Worm (Caenorhabditis elegans): ENCODE results near the gene Y110A2AL.7.
"Not testable (repeated sequence)": the region's sequence is repeated elsewhere in the genome, so short reads cannot be mapped to it uniquely, and the experiment has no call there.

The Y110A2AL.7 gene

ce11 chrII:2841529-2841928 lies 1.5 kb downstream of the Y110A2AL.7 start, which contains the start of gene Y110A2AL.6:
Gene Y110A2AL.6 (minus strand): TSS chrII:2841629.
- TF ChIP-seq nhr-67 (tag; optimal IDR thresholded peaks at IDR 0.05): no peak
- TF ChIP-seq snpc-4 (tag; optimal IDR thresholded peaks at IDR 0.05): no peak
- TF ChIP-seq nhr-76 (tag; optimal IDR thresholded peaks at IDR 0.05): no peak
- no peak for TF ChIP-seq hmg-11 (tag; optimal IDR thresholded peaks at IDR 0.05)
- TF ChIP-seq ama-1 (optimal IDR thresholded peaks at IDR 0.05): no peak
- TF ChIP-seq nhr-237 (tag; optimal IDR thresholded peaks at IDR 0.05): no peak
- no peak for TF ChIP-seq unc-39 (tag; optimal IDR thresholded peaks at IDR 0.05)
- TF ChIP-seq pqm-1 (tag; optimal IDR thresholded peaks at IDR 0.05): no peak
- TF ChIP-seq fkh-10 (GFP tag; optimal IDR thresholded peaks at IDR 0.05): no peak
- no peak for TF ChIP-seq nhr-12 (tag; optimal IDR thresholded peaks at IDR 0.05)
- TF ChIP-seq mdl-1 (tag; optimal IDR thresholded peaks at IDR 0.05): no peak
- TF ChIP-seq elt-1 (tag; optimal IDR thresholded peaks at IDR 0.05): no peak
- no peak for TF ChIP-seq ceh-28 (tag; optimal IDR thresholded peaks at IDR 0.05)
- TF ChIP-seq elt-2 (tag; optimal IDR thresholded peaks at IDR 0.05): no peak
- no peak for TF ChIP-seq mml-1 (tag; optimal IDR thresholded peaks at IDR 0.05)
- TF ChIP-seq pha-4 (tag; optimal IDR thresholded peaks at IDR 0.05): no peak
- no peak for TF ChIP-seq lin-39 (tag; optimal IDR thresholded peaks at IDR 0.05)
- TF ChIP-seq fkh-2 (tag; optimal IDR thresholded peaks at IDR 0.05): no peak
- no peak for TF ChIP-seq jun-1 (tag; optimal IDR thresholded peaks at IDR 0.05)
- TF ChIP-seq ZK546.5 (tag; optimal IDR thresholded peaks at IDR 0.05): no peak

- not testable (repeated sequence) for TF ChIP-seq ceh-9, snpc-4, ztf-4 (tag; optimal IDR thresholded peaks at IDR 0.05)
Observed at ce11 chrII:2839004-2839403, 4.0 kb downstream of the Y110A2AL.7 start, which contains the start of gene Y110A2AL.4. Gene Y110A2AL.4 (plus strand): TSS chrII:2839304.

- TF ChIP-seq mml-1 (tag; optimal IDR thresholded peaks at IDR 0.05) (no peak), aly-2 (tag; optimal IDR thresholded peaks at IDR 0.05) (no peak), egl-5 (tag; optimal IDR thresholded peaks at IDR 0.05) (no peak), jun-1 (tag; optimal IDR thresholded peaks at IDR 0.05) (no peak), zag-1 (tag; optimal IDR thresholded peaks at IDR 0.05) (no peak), nhr-237 (tag; optimal IDR thresholded peaks at IDR 0.05) (no peak), pqm-1 (tag; optimal IDR thresholded peaks at IDR 0.05) (no peak), lin-39 (tag; optimal IDR thresholded peaks at IDR 0.05) (no peak), nhr-77 (tag; optimal IDR thresholded peaks at IDR 0.05) (no peak), nhr-67 (tag; optimal IDR thresholded peaks at IDR 0.05) (no peak), ZK546.5 (tag; optimal IDR thresholded peaks at IDR 0.05) (no peak), tbx-2 (tag; optimal IDR thresholded peaks at IDR 0.05) (no peak)
Observed at ce11 chrII:2836853-2837252, 6.1 kb downstream of the Y110A2AL.7 start, which contains the start of gene K12H6.7. Gene K12H6.7 (minus strand): TSS chrII:2836953.

ce11 chrII:2834105-2834504 lies 8.9 kb downstream of the Y110A2AL.7 start:
- TF ChIP-seq ceh-82 (tag; optimal IDR thresholded peaks at IDR 0.05): no peak
- peak; percentile 86 for TF ChIP-seq pha-4 (tag; optimal IDR thresholded peaks at IDR 0.05)
- peak; percentile 84 for TF ChIP-seq pqm-1 (tag; optimal IDR thresholded peaks at IDR 0.05)
- peak; percentile 86 for TF ChIP-seq elt-2 (tag; optimal IDR thresholded peaks at IDR 0.05)
- peak; percentile 5 for TF ChIP-seq jun-1 (tag; optimal IDR thresholded peaks at IDR 0.05)
- no peak for TF ChIP-seq lin-39 (tag; optimal IDR thresholded peaks at IDR 0.05)

ce11 chrII:2832539-2832938 lies 10.4 kb downstream of the Y110A2AL.7 start:
- TF ChIP-seq lsy-12 (tag; optimal IDR thresholded peaks at IDR 0.05) (no peak), nhr-23 (tag; optimal IDR thresholded peaks at IDR 0.05) (no peak), nhr-43 (tag; optimal IDR thresholded peaks at IDR 0.05; ENCODE audit: poor library complexity, severe bottlenecking) (no peak), ceh-28 (tag; optimal IDR thresholded peaks at IDR 0.05) (no peak), egl-5 (tag; optimal IDR thresholded peaks at IDR 0.05) (no peak), sea-2 (GFP tag; optimal IDR thresholded peaks at IDR 0.05) (no peak), lin-15B (tag; optimal IDR thresholded peaks at IDR 0.05) (no peak), nhr-28 (tag; optimal IDR thresholded peaks at IDR 0.05) (no peak), elt-2 (tag; optimal IDR thresholded peaks at IDR 0.05) (no peak)

- TF ChIP-seq nfya-1 (tag; optimal IDR thresholded peaks at IDR 0.05; ENCODE audit: insufficient read depth) (peak; percentile 64), pqm-1 (tag; optimal IDR thresholded peaks at IDR 0.05) (peak; percentile 22), skn-1 (tag; optimal IDR thresholded peaks at IDR 0.05) (no peak), daf-12 (tag; optimal IDR thresholded peaks at IDR 0.05) (no peak), pha-4 (tag; optimal IDR thresholded peaks at IDR 0.05) (peak; percentile 82), elt-2 (tag; optimal IDR thresholded peaks at IDR 0.05) (peak; percentile 6), aly-2 (tag; optimal IDR thresholded peaks at IDR 0.05) (no peak), hmg-11 (tag; optimal IDR thresholded peaks at IDR 0.05) (peak; percentile 25), egl-5 (tag; optimal IDR thresholded peaks at IDR 0.05) (peak; percentile 25)
Observed at ce11 chrII:2832098-2832497, 10.9 kb downstream of the Y110A2AL.7 start.

All from whole organism, L3 larva.